Worm (Caenorhabditis elegans): ENCODE results near the gene lam-1.

The lam-1 gene

ce11 chrIV:5173032-5173431, at the start of gene lam-1:
Gene lam-1, plus strand, starts transcription at chrIV:5173332.
- TF ChIP-seq hmbx-1 (tag; optimal IDR thresholded peaks at IDR 0.05) (no peak), B0310.2 (tag; optimal IDR thresholded peaks at IDR 0.05) (no peak), ets-7 (tag; optimal IDR thresholded peaks at IDR 0.05) (no peak), tbx-11 (GFP tag; IDR thresholded peaks at IDR 0.05) (no peak), tbx-37 (GFP tag; conservative IDR thresholded peaks at IDR 0.05) (no peak), aly-1 (tag; optimal IDR thresholded peaks at IDR 0.05) (no peak), hmg-4 (GFP tag; optimal IDR thresholded peaks at IDR 0.05) (no peak), pes-1 (GFP tag; IDR thresholded peaks at IDR 0.05) (no peak), ceh-36 (tag; optimal IDR thresholded peaks at IDR 0.05) (no peak), F13C5.2 (tag; optimal IDR thresholded peaks at IDR 0.05) (no peak), scrt-1 (GFP tag; IDR thresholded peaks at IDR 0.05) (no peak), hnd-1 (tag; optimal IDR thresholded peaks at IDR 0.05) (no peak), flt-1 (GFP tag; IDR thresholded peaks at IDR 0.05) (no peak), sea-1 (GFP tag; conservative IDR thresholded peaks at IDR 0.05) (no peak), tra-4 (tag; optimal IDR thresholded peaks at IDR 0.05) (no peak), ama-1 (optimal IDR thresholded peaks at IDR 0.05) (no peak), ceh-13 (GFP tag; optimal IDR thresholded peaks at IDR 0.05) (no peak)

ce11 chrIV:5131781-5132180, 41.4 kb upstream of the lam-1 start:
- TF ChIP-seq aly-1 (tag; optimal IDR thresholded peaks at IDR 0.05) (no peak), ets-7 (tag; optimal IDR thresholded peaks at IDR 0.05) (no peak), hmbx-1 (tag; optimal IDR thresholded peaks at IDR 0.05) (no peak), scrt-1 (GFP tag; IDR thresholded peaks at IDR 0.05) (no peak), hnd-1 (tag; optimal IDR thresholded peaks at IDR 0.05) (no peak), flt-1 (GFP tag; IDR thresholded peaks at IDR 0.05) (no peak), B0310.2 (tag; optimal IDR thresholded peaks at IDR 0.05) (no peak), sea-1 (GFP tag; conservative IDR thresholded peaks at IDR 0.05) (no peak), ceh-13 (GFP tag; optimal IDR thresholded peaks at IDR 0.05) (no peak), tbx-11 (GFP tag; IDR thresholded peaks at IDR 0.05) (no peak), ceh-36 (tag; optimal IDR thresholded peaks at IDR 0.05) (no peak), tra-4 (tag; optimal IDR thresholded peaks at IDR 0.05) (no peak), hmg-4 (GFP tag; optimal IDR thresholded peaks at IDR 0.05) (no peak), ama-1 (optimal IDR thresholded peaks at IDR 0.05) (no peak)

DNA sequence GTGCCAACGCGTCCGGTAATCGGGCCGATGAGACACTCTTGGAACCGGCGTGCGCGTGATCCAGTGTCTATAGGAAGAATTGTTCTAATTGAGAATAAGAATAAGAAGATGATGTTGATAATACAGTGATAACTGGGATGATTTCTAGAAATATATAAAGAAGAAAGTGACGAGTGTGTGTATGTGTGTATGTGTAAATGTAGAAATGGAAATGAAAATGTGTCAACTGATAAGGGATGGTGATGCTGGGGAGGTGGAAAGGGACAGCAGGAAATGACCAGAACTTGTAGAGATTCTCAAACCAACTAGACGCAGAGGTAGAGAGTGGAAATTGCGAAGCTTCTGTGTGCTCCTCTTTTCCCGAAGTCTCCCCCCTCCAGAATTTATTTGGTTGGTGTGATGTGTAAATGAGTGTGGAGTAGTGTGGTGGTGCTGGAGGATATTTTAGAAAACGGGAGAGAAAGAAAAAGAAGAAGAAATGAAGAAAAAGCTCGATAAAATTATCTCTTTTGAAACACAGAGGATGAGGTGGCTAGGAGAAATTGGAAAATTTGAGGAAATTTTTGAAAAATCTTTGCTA, 39.3 kb upstream of the lam-1 start:
- TF ChIP-seq tra-4 (tag; optimal IDR thresholded peaks at IDR 0.05) = no peak
- TF ChIP-seq B0310.2 (tag; optimal IDR thresholded peaks at IDR 0.05) = no peak
- no peak for TF ChIP-seq aly-1 (tag; optimal IDR thresholded peaks at IDR 0.05)
- no peak for TF ChIP-seq ama-1 (optimal IDR thresholded peaks at IDR 0.05)
- TF ChIP-seq hmg-4 (GFP tag; optimal IDR thresholded peaks at IDR 0.05) = no peak
- no peak for TF ChIP-seq scrt-1 (GFP tag; IDR thresholded peaks at IDR 0.05)
- no peak for TF ChIP-seq sea-1 (GFP tag; conservative IDR thresholded peaks at IDR 0.05)
- TF ChIP-seq ets-7 (tag; optimal IDR thresholded peaks at IDR 0.05) = no peak
- no peak for TF ChIP-seq tbx-37 (GFP tag; conservative IDR thresholded peaks at IDR 0.05)
- TF ChIP-seq ceh-13 (GFP tag; optimal IDR thresholded peaks at IDR 0.05) = no peak
- no peak for TF ChIP-seq ceh-36 (tag; optimal IDR thresholded peaks at IDR 0.05)

DNA sequence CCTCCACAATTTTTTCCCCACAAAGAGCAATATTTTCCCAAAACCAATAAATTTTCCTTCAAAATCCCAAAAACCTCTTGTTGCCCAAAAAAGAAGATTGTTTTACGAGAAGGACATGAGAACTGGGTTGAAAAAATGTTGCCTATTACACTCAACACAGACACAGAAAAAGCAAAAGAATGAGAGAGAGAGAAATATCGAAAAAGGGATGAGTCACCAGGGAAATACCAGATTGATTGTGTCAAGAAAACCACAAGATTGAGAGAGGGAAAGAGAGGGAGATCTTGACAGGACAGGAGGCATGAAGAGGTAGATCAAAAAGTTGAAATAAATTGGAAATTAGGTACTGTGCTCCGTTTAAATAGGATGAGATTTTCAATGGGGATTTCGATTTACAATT, 38.3 kb upstream of the lam-1 start:
- TF ChIP-seq tra-4 (tag; optimal IDR thresholded peaks at IDR 0.05) (no peak), ceh-13 (GFP tag; optimal IDR thresholded peaks at IDR 0.05) (no peak), tbx-37 (GFP tag; conservative IDR thresholded peaks at IDR 0.05) (no peak), ets-7 (tag; optimal IDR thresholded peaks at IDR 0.05) (no peak), ceh-36 (tag; optimal IDR thresholded peaks at IDR 0.05) (no peak), hmg-4 (GFP tag; optimal IDR thresholded peaks at IDR 0.05) (no peak), sea-1 (GFP tag; conservative IDR thresholded peaks at IDR 0.05) (no peak), ama-1 (optimal IDR thresholded peaks at IDR 0.05) (no peak)

DNA sequence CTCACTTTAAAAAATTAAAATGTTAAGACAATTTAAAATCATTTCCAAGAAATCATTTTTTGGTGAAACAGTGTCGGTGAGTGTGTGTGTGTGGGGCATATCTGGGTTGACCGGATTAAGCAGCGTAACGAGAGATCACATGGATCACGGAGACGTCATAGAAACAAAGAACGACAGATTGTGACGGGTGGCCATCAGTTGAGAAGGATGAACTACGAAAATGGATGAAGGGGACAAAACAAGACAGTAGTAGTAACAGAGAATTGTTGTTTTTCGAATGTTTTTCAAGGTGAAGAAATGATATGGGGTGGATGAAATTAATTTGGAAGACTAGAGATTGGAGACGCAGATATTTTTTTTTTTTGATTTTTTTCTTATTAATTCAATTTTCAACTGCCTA, 36.6 kb upstream of the lam-1 start:
- TF ChIP-seq B0310.2 (tag; optimal IDR thresholded peaks at IDR 0.05) (no peak), ceh-36 (tag; optimal IDR thresholded peaks at IDR 0.05) (peak; percentile 25)

ce11 chrIV:5137809-5138208, 35.3 kb upstream of the lam-1 start:
- TF ChIP-seq aly-1 (tag; optimal IDR thresholded peaks at IDR 0.05) (no peak), ceh-36 (tag; optimal IDR thresholded peaks at IDR 0.05) (no peak)

- TF ChIP-seq hnd-1 (tag; optimal IDR thresholded peaks at IDR 0.05) (no peak), aly-1 (tag; optimal IDR thresholded peaks at IDR 0.05) (no peak), sea-1 (GFP tag; conservative IDR thresholded peaks at IDR 0.05) (no peak), hmbx-1 (tag; optimal IDR thresholded peaks at IDR 0.05) (no peak), ceh-13 (GFP tag; optimal IDR thresholded peaks at IDR 0.05) (no peak)
Measured at ce11 chrIV:5139189-5139588, 33.9 kb upstream of the lam-1 start.

- TF ChIP-seq hmbx-1 (tag; optimal IDR thresholded peaks at IDR 0.05) (no peak), tbx-11 (GFP tag; IDR thresholded peaks at IDR 0.05) (no peak), flt-1 (GFP tag; IDR thresholded peaks at IDR 0.05) (no peak), pes-1 (GFP tag; IDR thresholded peaks at IDR 0.05) (no peak), sea-1 (GFP tag; conservative IDR thresholded peaks at IDR 0.05) (no peak), ets-7 (tag; optimal IDR thresholded peaks at IDR 0.05) (no peak), ceh-13 (GFP tag; optimal IDR thresholded peaks at IDR 0.05) (no peak), scrt-1 (GFP tag; IDR thresholded peaks at IDR 0.05) (no peak), B0310.2 (tag; optimal IDR thresholded peaks at IDR 0.05) (no peak), hmg-4 (GFP tag; optimal IDR thresholded peaks at IDR 0.05) (no peak)
Measured at ce11 chrIV:5139972-5140371, 33.2 kb upstream of the lam-1 start.

DNA sequence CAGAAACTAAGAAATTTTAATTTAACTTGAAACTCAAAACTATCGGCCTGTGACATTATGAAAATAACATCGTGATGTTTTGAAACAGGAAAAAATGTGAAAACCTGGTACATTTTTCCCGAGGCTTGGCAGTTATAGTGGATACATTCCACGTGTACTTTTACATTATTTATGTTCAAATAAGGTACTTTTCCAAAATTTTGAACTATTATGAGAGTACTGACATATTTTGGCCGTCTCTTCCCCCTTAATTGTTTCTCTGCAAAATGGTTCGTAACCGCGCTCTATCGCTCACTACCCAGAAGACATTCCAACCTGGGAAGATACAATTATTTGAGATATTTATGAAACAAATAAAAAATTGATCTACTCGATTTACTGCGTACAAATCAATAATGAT, 23.3 kb upstream of the lam-1 start, which contains the start of gene C24D10.5:
TSS of gene C24D10.5 (plus strand) at position 301 of the 400 bp plus-strand sequence.
- TF ChIP-seq ceh-13 (GFP tag; optimal IDR thresholded peaks at IDR 0.05) (no peak), B0310.2 (tag; optimal IDR thresholded peaks at IDR 0.05) (no peak), tra-4 (tag; optimal IDR thresholded peaks at IDR 0.05) (no peak), hmbx-1 (tag; optimal IDR thresholded peaks at IDR 0.05) (no peak), F13C5.2 (tag; optimal IDR thresholded peaks at IDR 0.05) (no peak), pes-1 (GFP tag; IDR thresholded peaks at IDR 0.05) (no peak), ama-1 (optimal IDR thresholded peaks at IDR 0.05) (no peak), scrt-1 (GFP tag; IDR thresholded peaks at IDR 0.05) (no peak), tbx-37 (GFP tag; conservative IDR thresholded peaks at IDR 0.05) (no peak), tbx-11 (GFP tag; IDR thresholded peaks at IDR 0.05) (no peak), hmg-4 (GFP tag; optimal IDR thresholded peaks at IDR 0.05) (no peak), ets-7 (tag; optimal IDR thresholded peaks at IDR 0.05) (no peak), aly-1 (tag; optimal IDR thresholded peaks at IDR 0.05) (no peak), flt-1 (GFP tag; IDR thresholded peaks at IDR 0.05) (no peak)
